Worm (Caenorhabditis elegans) whole organism, late embryonic: ENCODE results near the gene dod-24.

Source experiments
- C38D4.7 ChIP-seq: fragments of 200-800 bp; sonication (Bioruptor generic); optimal IDR thresholded peaks from 2 replicates; lab custom pipeline; 2018; ENCODE audit warnings: mild to moderate bottlenecking, missing genetic modification characterization, moderate library complexity, missing compliant biosample characterization
- F13H6.1 ChIP-seq: sonication (generic microtip); optimal IDR thresholded peaks from 2 replicates; lab custom pipeline; 2016; ENCODE audit warnings: missing genetic modification characterization, missing compliant biosample characterization
- K02D7.2 ChIP-seq: sonication (generic microtip); optimal IDR thresholded peaks from 2 replicates; lab custom pipeline; 2017; ENCODE audit warnings: mild to moderate bottlenecking, missing genetic modification characterization, missing compliant biosample characterization
- T23F11.4 ChIP-seq: fragments of 200-800 bp; sonication (Bioruptor generic); optimal IDR thresholded peaks from 2 replicates; lab custom pipeline; 2018; ENCODE audit warnings: mild to moderate bottlenecking, missing genetic modification characterization, missing compliant biosample characterization
- Y22D7AL.16 ChIP-seq: sonication (generic microtip); optimal IDR thresholded peaks from 2 replicates; lab custom pipeline; 2016; ENCODE audit warnings: missing genetic modification characterization, missing compliant biosample characterization
- ceh-19 ChIP-seq: fragments of 200-800 bp; sonication (Bioruptor generic); optimal IDR thresholded peaks from 2 replicates; lab custom pipeline; 2018; ENCODE audit warnings: mild to moderate bottlenecking, missing genetic modification characterization, missing compliant biosample characterization
- ceh-2 ChIP-seq: sonication (generic microtip); optimal IDR thresholded peaks from 2 replicates; lab custom pipeline; 2016; ENCODE audit warnings: missing genotype, missing genetic modification characterization, missing compliant biosample characterization
- ceh-22 ChIP-seq: sonication (generic microtip); optimal IDR thresholded peaks from 2 replicates; lab custom pipeline; 2017; ENCODE audit warnings: missing biosample characterization, missing genetic modification characterization
- ceh-34 ChIP-seq: sonication (generic microtip); optimal IDR thresholded peaks from 2 replicates; lab custom pipeline; 2016; ENCODE audit warnings: mild to moderate bottlenecking, missing genetic modification characterization, missing compliant biosample characterization
- ceh-45 ChIP-seq: fragments of 200-800 bp; sonication (Bioruptor generic); IDR thresholded peaks from 2 replicates; pipeline ENCODE4 v1.3.6; 2022; ENCODE audit warnings: missing genetic modification reagents, missing genetic modification characterization, missing compliant biosample characterization
- dmd-4 ChIP-seq: sonication (generic microtip); optimal IDR thresholded peaks from 2 replicates; lab custom pipeline; 2016; ENCODE audit warnings: borderline replicate concordance, missing genetic modification characterization, missing compliant biosample characterization
- dve-1 ChIP-seq: sonication (generic microtip); optimal IDR thresholded peaks from 2 replicates; lab custom pipeline; 2017; ENCODE audit warnings: antibody characterized with exemption, mild to moderate bottlenecking, missing genetic modification characterization, missing compliant biosample characterization
- elt-2 ChIP-seq: sonication (generic microtip); optimal IDR thresholded peaks from 2 replicates; lab custom pipeline; 2016; ENCODE audit warnings: missing genetic modification reagents, missing genetic modification characterization, missing compliant biosample characterization
- elt-4 ChIP-seq: sonication (generic microtip); optimal IDR thresholded peaks from 2 replicates; lab custom pipeline; 2016; ENCODE audit warnings: missing genetic modification characterization, missing compliant biosample characterization
- ets-4 ChIP-seq: sonication (generic microtip); optimal IDR thresholded peaks from 2 replicates; lab custom pipeline; 2016; ENCODE audit warnings: missing genetic modification characterization, missing compliant biosample characterization
- eyg-1 ChIP-seq: sonication (generic microtip); optimal IDR thresholded peaks from 2 replicates; lab custom pipeline; 2016; ENCODE audit warnings: missing genotype, missing genetic modification characterization, missing compliant biosample characterization
- fkh-6 ChIP-seq: sonication (generic microtip); optimal IDR thresholded peaks from 2 replicates; lab custom pipeline; 2016; ENCODE audit warnings: missing genetic modification characterization, missing compliant biosample characterization
- hlh-30 ChIP-seq: sonication (generic microtip); optimal IDR thresholded peaks from 2 replicates; lab custom pipeline; 2017; ENCODE audit warnings: antibody characterized with exemption, missing genetic modification characterization, missing compliant biosample characterization; ENCODE audit not compliant: insufficient read depth
- hlh-6 ChIP-seq: sonication (generic microtip); optimal IDR thresholded peaks from 2 replicates; lab custom pipeline; 2016; ENCODE audit warnings: missing genotype, missing genetic modification characterization, missing compliant biosample characterization
- hlh-8 ChIP-seq: sonication (generic microtip); optimal IDR thresholded peaks from 2 replicates; lab custom pipeline; 2016; ENCODE audit warnings: missing genotype, missing genetic modification characterization, missing compliant biosample characterization
- lim-6 ChIP-seq: sonication (generic microtip); optimal IDR thresholded peaks from 2 replicates; lab custom pipeline; 2016; ENCODE audit warnings: missing genetic modification characterization, missing compliant biosample characterization
- nhr-232 ChIP-seq: sonication (generic microtip); optimal IDR thresholded peaks from 2 replicates; lab custom pipeline; 2016; ENCODE audit warnings: missing genetic modification characterization, missing compliant biosample characterization
- npax-4 ChIP-seq: sonication (generic microtip); optimal IDR thresholded peaks from 2 replicates; lab custom pipeline; 2016; ENCODE audit warnings: missing genetic modification characterization, missing compliant biosample characterization
- odd-2 ChIP-seq: sonication (generic microtip); optimal IDR thresholded peaks from 2 replicates; lab custom pipeline; 2017; ENCODE audit warnings: antibody characterized with exemption, mild to moderate bottlenecking, missing genetic modification characterization, missing compliant biosample characterization
- pax-1 ChIP-seq: fragments of 150-350 bp; optimal IDR thresholded peaks from 2 replicates; lab custom pipeline; 2014; ENCODE audit warnings: missing biosample characterization, missing genetic modification characterization
- pqm-1 ChIP-seq: sonication (generic microtip); optimal IDR thresholded peaks from 2 replicates; lab custom pipeline; 2016; ENCODE audit warnings: missing genetic modification characterization, missing compliant biosample characterization
- pros-1 ChIP-seq: fragments of 150-350 bp; optimal IDR thresholded peaks from 2 replicates; lab custom pipeline; 2014; ENCODE audit warnings: missing biosample characterization, missing genetic modification reagents, missing genetic modification characterization
- rnt-1 ChIP-seq: sonication (generic microtip); optimal IDR thresholded peaks from 2 replicates; lab custom pipeline; 2016; ENCODE audit warnings: missing genetic modification characterization, missing compliant biosample characterization
- sox-2 ChIP-seq: fragments of 200-800 bp; sonication (Bioruptor generic); IDR thresholded peaks from 2 replicates; pipeline ENCODE4 v1.3.6; 2022; ENCODE audit warnings: missing genetic modification reagents, missing genetic modification characterization, missing compliant biosample characterization
- sox-4 ChIP-seq: sonication (generic microtip); optimal IDR thresholded peaks from 2 replicates; lab custom pipeline; 2017; ENCODE audit warnings: mild to moderate bottlenecking, missing genetic modification characterization, inconsistent platforms, missing compliant biosample characterization
- syd-9 ChIP-seq: sonication (generic microtip); optimal IDR thresholded peaks from 2 replicates; lab custom pipeline; 2016; ENCODE audit warnings: mild to moderate bottlenecking, missing genetic modification characterization, moderate library complexity, missing compliant biosample characterization
- ttx-3 ChIP-seq: sonication (generic microtip); optimal IDR thresholded peaks from 2 replicates; lab custom pipeline; 2016; ENCODE audit warnings: missing genetic modification reagents, missing genetic modification characterization, missing compliant biosample characterization
- unc-42 ChIP-seq: sonication (generic microtip); optimal IDR thresholded peaks from 2 replicates; lab custom pipeline; 2016; ENCODE audit warnings: missing genotype, missing genetic modification characterization, missing compliant biosample characterization
- ztf-16 ChIP-seq: sonication (generic microtip); optimal IDR thresholded peaks from 2 replicates; lab custom pipeline; 2017; ENCODE audit warnings: missing genetic modification characterization, missing compliant biosample characterization

dod-24 gene

ce11 chrIV:12967303-12967702, 26.1 kb upstream of the dod-24 start:
- TF ChIP-seq elt-2 (tag; lab: Kevin White, UChicago) = no peak
- TF ChIP-seq ceh-45 (GFP tag; lab: Robert Waterston, UW) = no peak
- TF ChIP-seq syd-9 = no peak
- no peak for TF ChIP-seq ets-4 (tag; lab: Kevin White, UChicago)
- TF ChIP-seq ceh-34 (tag; lab: Kevin White, UChicago) = no peak
- no peak for TF ChIP-seq nhr-232 (tag; lab: Kevin White, UChicago)
- TF ChIP-seq hlh-30 = no peak
- no peak for TF ChIP-seq ceh-22
- no peak for TF ChIP-seq eyg-1
- TF ChIP-seq pqm-1 (tag; lab: Kevin White, UChicago) = no peak

ce11 chrIV:12965074-12965473, 23.9 kb upstream of the dod-24 start, which contains the start of gene dod-22:
TSS of gene dod-22 (plus strand) at chrIV:12965374.
- TF ChIP-seq ceh-19 (GFP tag; lab: Kevin White, UChicago) = no peak
- TF ChIP-seq ceh-2 = no peak
- no peak for TF ChIP-seq F13H6.1 (tag; lab: Kevin White, UChicago)
- no peak for TF ChIP-seq C38D4.7 (GFP tag; lab: Kevin White, UChicago)
- no peak for TF ChIP-seq Y22D7AL.16

ce11 chrIV:12964648-12965047, 23.5 kb upstream of the dod-24 start:
- TF ChIP-seq T23F11.4 (GFP tag; lab: Kevin White, UChicago) (no peak), dve-1 (tag; lab: Kevin White, UChicago) (no peak), dmd-4 (tag; lab: Kevin White, UChicago) (no peak), syd-9 (no peak), sox-2 (GFP tag; lab: Robert Waterston, UW) (no peak), npax-4 (tag; lab: Kevin White, UChicago) (no peak), K02D7.2 (tag; lab: Kevin White, UChicago) (no peak), unc-42 (tag; lab: Kevin White, UChicago) (no peak), elt-2 (tag; lab: Kevin White, UChicago) (no peak), hlh-8 (tag; lab: Kevin White, UChicago) (no peak), hlh-6 (no peak), lim-6 (tag; lab: Kevin White, UChicago) (no peak), sox-4 (tag; lab: Kevin White, UChicago) (no peak)

- no peak for TF ChIP-seq dmd-4 (tag; lab: Kevin White, UChicago)
- peak; percentile 3 for TF ChIP-seq elt-2 (tag; lab: Kevin White, UChicago)
Observed at ce11 chrIV:12962564-12962963, 21.4 kb upstream of the dod-24 start, which contains the start of gene F55G11.8. TSS of gene F55G11.8 (plus strand) at chrIV:12962808.

- TF ChIP-seq ztf-16 = no peak
- no peak for TF ChIP-seq rnt-1 (tag; lab: Kevin White, UChicago)
- TF ChIP-seq ttx-3 (tag; lab: Kevin White, UChicago) = no peak
- no peak for TF ChIP-seq Y22D7AL.16
- TF ChIP-seq unc-42 (tag; lab: Kevin White, UChicago) = no peak
- no peak for TF ChIP-seq pros-1 (tag; lab: Kevin White, UChicago)
- TF ChIP-seq fkh-6 (tag; lab: Kevin White, UChicago) = no peak
- TF ChIP-seq, all 69 proteins: peak for 0
Observed at ce11 chrIV:12960136-12960535, 19.0 kb upstream of the dod-24 start, which contains the start of gene F55G11.7. TSS of gene F55G11.7 (plus strand) at chrIV:12960436.

ce11 chrIV:12957730-12958129, 16.6 kb upstream of the dod-24 start, which contains the start of gene F55G11.6:
TSS of gene F55G11.6 (plus strand) at chrIV:12958030.
- TF ChIP-seq F13H6.1 (tag; lab: Kevin White, UChicago) (no peak), odd-2 (tag; lab: Kevin White, UChicago) (no peak), pros-1 (tag; lab: Kevin White, UChicago) (no peak), pax-1 (tag; lab: Kevin White, UChicago) (no peak), ceh-2 (no peak), elt-4 (tag; lab: Kevin White, UChicago) (no peak), rnt-1 (tag; lab: Kevin White, UChicago) (no peak)
